Worm (Caenorhabditis elegans) whole organism, L1 larva: ENCODE measurements around the gene C29F7.2.
A peak's percentile ranks its signal among the peaks of the same experiment; 100 is the strongest.

Experiments
- F16B12.6 ChIP-seq: fragments of 150-350 bp; optimal IDR thresholded peaks from 2 replicates; lab custom pipeline; 2014; ENCODE audit warnings: missing biosample characterization, missing genetic modification characterization
- Y116A8C.19 ChIP-seq: sonication (generic microtip); optimal IDR thresholded peaks from 2 replicates; lab custom pipeline; 2016; ENCODE audit warnings: missing compliant biosample characterization, missing genetic modification characterization, borderline replicate concordance
- aha-1 ChIP-seq: fragments of 150-350 bp; optimal IDR thresholded peaks from 2 replicates; lab custom pipeline; 2014; ENCODE audit warnings: missing biosample characterization, missing genetic modification characterization
- alr-1 ChIP-seq: fragments of 200-800 bp; sonication (Bioruptor generic); optimal IDR thresholded peaks from 2 replicates; lab custom pipeline; 2018; ENCODE audit warnings: borderline replicate concordance, mild to moderate bottlenecking, missing genetic modification characterization, missing compliant biosample characterization
- aly-2 ChIP-seq: fragments of 150-350 bp; optimal IDR thresholded peaks from 2 replicates; lab custom pipeline; 2014; ENCODE audit warnings: missing biosample characterization, missing genetic modification characterization
- ama-1 ChIP-seq: fragments of 150-350 bp; optimal IDR thresholded peaks from 2 replicates; lab custom pipeline; 2014
- blmp-1 ChIP-seq: fragments of 150-350 bp; optimal IDR thresholded peaks from 2 replicates; lab custom pipeline; 2014; ENCODE audit warnings: missing biosample characterization, missing genetic modification characterization
- ceh-82 ChIP-seq, 3 experiments: fragments of 150-350 bp in 1 of 3; sonication (generic microtip) in 2 of 3; optimal IDR thresholded peaks; 2 replicates each; lab custom pipeline; 2014 to 2017; ENCODE audit warnings: missing biosample characterization in 3 of 3, missing genetic modification characterization in 3 of 3
- ceh-88 ChIP-seq: fragments of 200-800 bp; sonication (Bioruptor generic); IDR thresholded peaks from 2 replicates; pipeline ENCODE4 v1.3.6; 2022; ENCODE audit warnings: missing genetic modification characterization, missing compliant biosample characterization
- ceh-90 ChIP-seq: sonication (generic microtip); optimal IDR thresholded peaks from 2 replicates; lab custom pipeline; 2016; ENCODE audit warnings: missing genetic modification characterization, missing compliant biosample characterization
- dpl-1 ChIP-seq, 3 experiments: fragments of 150-350 bp in 2 of 3; sonication (generic microtip) in 1 of 3; optimal IDR thresholded peaks; 2 replicates each; lab custom pipeline; 2014 to 2017; ENCODE audit warnings: missing biosample characterization in 3 of 3, missing genetic modification characterization in 3 of 3, missing genetic modification reagents in 3 of 3
- efl-1 ChIP-seq, 4 experiments: fragments of 150-350 bp; optimal IDR thresholded peaks in 3 of 4; peaks in 1 of 4; 1 replicate in 1 of 4; 2 replicates in 3 of 4; lab custom pipeline; 2014; ENCODE audit warnings: missing biosample characterization in 2 of 4, missing genetic modification characterization in 2 of 4, missing genetic modification reagents in 2 of 4
- efl-3 ChIP-seq: fragments of 200-800 bp; sonication (Bioruptor generic); optimal IDR thresholded peaks from 2 replicates; lab custom pipeline; 2018; ENCODE audit warnings: mild to moderate bottlenecking, missing genetic modification characterization, missing compliant biosample characterization
- egl-27 ChIP-seq, 2 experiments: fragments of 150-350 bp in 1 of 2; sonication (generic microtip); optimal IDR thresholded peaks; 3 replicates each; lab custom pipeline; 2017 to 2018; ENCODE audit warnings: missing biosample characterization in 2 of 2, missing genetic modification characterization in 2 of 2, missing genetic modification reagents in 2 of 2
- elt-2 ChIP-seq: sonication (generic microtip); optimal IDR thresholded peaks from 2 replicates; lab custom pipeline; 2016; ENCODE audit warnings: missing genetic modification characterization, mild to moderate bottlenecking, inconsistent platforms, missing compliant biosample characterization, missing genetic modification reagents
- elt-3 ChIP-seq, 6 experiments: fragments of 150-350 bp in 1 of 6; sonication (generic microtip); optimal IDR thresholded peaks; 2 replicates each; lab custom pipeline; 2017 to 2018; ENCODE audit warnings: missing biosample characterization in 6 of 6, missing genetic modification characterization in 6 of 6, inconsistent platforms in 1 of 6
- fkh-10 ChIP-seq: sonication (generic microtip); optimal IDR thresholded peaks from 2 replicates; lab custom pipeline; 2017; ENCODE audit warnings: missing biosample characterization, missing genetic modification reagents, missing genetic modification characterization
- fos-1 ChIP-seq: fragments of 150-350 bp; optimal IDR thresholded peaks from 2 replicates; lab custom pipeline; 2014; ENCODE audit warnings: missing biosample characterization, missing genetic modification characterization
- grh-1 ChIP-seq: fragments of 200-800 bp; sonication (Bioruptor generic); IDR thresholded peaks from 2 replicates; pipeline ENCODE4 v1.3.6; 2022; ENCODE audit warnings: missing genetic modification reagents, missing genetic modification characterization, missing compliant biosample characterization
- hlh-17 ChIP-seq: fragments of 200-800 bp; sonication (Bioruptor generic); optimal IDR thresholded peaks from 2 replicates; lab custom pipeline; 2018; ENCODE audit warnings: missing genetic modification characterization, mild to moderate bottlenecking, missing compliant biosample characterization, moderate library complexity, borderline replicate concordance
- hlh-4 ChIP-seq: sonication (generic microtip); optimal IDR thresholded peaks from 2 replicates; lab custom pipeline; 2016; ENCODE audit warnings: mild to moderate bottlenecking, missing genetic modification characterization, missing compliant biosample characterization
- irx-1 ChIP-seq: sonication (generic microtip); optimal IDR thresholded peaks from 2 replicates; lab custom pipeline; 2016; ENCODE audit warnings: missing genetic modification characterization, missing compliant biosample characterization
- isw-1 ChIP-seq: fragments of 200-800 bp; sonication (Bioruptor generic); IDR thresholded peaks from 2 replicates; pipeline ENCODE4 v1.3.6; 2022; ENCODE audit warnings: missing genetic modification characterization, missing compliant biosample characterization
- jun-1 ChIP-seq: fragments of 150-350 bp; optimal IDR thresholded peaks from 2 replicates; lab custom pipeline; 2014; ENCODE audit warnings: missing biosample characterization, missing genetic modification reagents, missing genetic modification characterization
- lin-14 ChIP-seq: fragments of 200-800 bp; sonication (Bioruptor generic); optimal IDR thresholded peaks from 2 replicates; lab custom pipeline; 2018; ENCODE audit warnings: mild to moderate bottlenecking, missing genetic modification characterization, moderate library complexity, missing compliant biosample characterization
- lin-35 ChIP-seq, 2 experiments: fragments of 150-350 bp; optimal IDR thresholded peaks; 2 replicates each; lab custom pipeline; 2014; ENCODE audit warnings: missing biosample characterization in 2 of 2, missing genetic modification characterization in 2 of 2, missing genetic modification reagents in 2 of 2
- lin-39 ChIP-seq: fragments of 150-350 bp; optimal IDR thresholded peaks from 2 replicates; lab custom pipeline; 2014; ENCODE audit warnings: missing biosample characterization, missing genetic modification reagents, missing genetic modification characterization
- lir-3 ChIP-seq: sonication (generic microtip); optimal IDR thresholded peaks from 2 replicates; lab custom pipeline; 2016; ENCODE audit warnings: mild to moderate bottlenecking, missing genetic modification characterization, moderate library complexity, missing compliant biosample characterization; ENCODE audit not compliant: poor library complexity
- mep-1 ChIP-seq: fragments of 150-350 bp; optimal IDR thresholded peaks from 2 replicates; lab custom pipeline; 2014; ENCODE audit warnings: missing biosample characterization, missing genetic modification characterization
- nhr-19 ChIP-seq: fragments of 200-800 bp; sonication (Bioruptor generic); conservative IDR thresholded peaks from 2 replicates; pipeline ENCODE4 v1.3.6; 2022; ENCODE audit warnings: missing genetic modification characterization, missing compliant biosample characterization
- nhr-20 ChIP-seq: sonication (generic microtip); optimal IDR thresholded peaks from 2 replicates; lab custom pipeline; 2016; ENCODE audit warnings: mild to moderate bottlenecking, missing genetic modification characterization, missing compliant biosample characterization
- nhr-237 ChIP-seq: fragments of 150-350 bp; optimal IDR thresholded peaks from 2 replicates; lab custom pipeline; 2014; ENCODE audit warnings: missing biosample characterization, missing genetic modification characterization
- nhr-71 ChIP-seq: sonication (generic microtip); optimal IDR thresholded peaks from 2 replicates; lab custom pipeline; 2016; ENCODE audit warnings: mild to moderate bottlenecking, missing genetic modification characterization, moderate library complexity, missing compliant biosample characterization
- nhr-76 ChIP-seq: sonication (generic microtip); optimal IDR thresholded peaks from 2 replicates; lab custom pipeline; 2017; ENCODE audit warnings: missing biosample characterization, missing genetic modification characterization
- nhr-84 ChIP-seq: sonication (generic microtip); optimal IDR thresholded peaks from 2 replicates; lab custom pipeline; 2017; ENCODE audit warnings: missing biosample characterization, missing genetic modification characterization
- nhr-85 ChIP-seq: sonication (generic microtip); peaks from one replicate; lab custom pipeline; 2016; ENCODE audit warnings: missing genetic modification characterization, inconsistent platforms, missing compliant biosample characterization
- rnt-1 ChIP-seq: sonication (generic microtip); optimal IDR thresholded peaks from 2 replicates; lab custom pipeline; 2016; ENCODE audit warnings: mild to moderate bottlenecking, missing genetic modification characterization, moderate library complexity, missing compliant biosample characterization
- skn-1 ChIP-seq: fragments of 150-350 bp; optimal IDR thresholded peaks from 2 replicates; lab custom pipeline; 2014; ENCODE audit warnings: missing biosample characterization, missing genetic modification characterization
- snpc-4 ChIP-seq: fragments of 150-350 bp; optimal IDR thresholded peaks from 2 replicates; lab custom pipeline; 2014; ENCODE audit warnings: missing biosample characterization, missing genetic modification characterization
- sup-37 ChIP-seq: fragments of 200-800 bp; sonication (Bioruptor generic); optimal IDR thresholded peaks from 2 replicates; lab custom pipeline; 2018; ENCODE audit warnings: mild to moderate bottlenecking, missing genetic modification characterization, missing compliant biosample characterization
- tlp-1 ChIP-seq: fragments of 150-350 bp; optimal IDR thresholded peaks from 2 replicates; lab custom pipeline; 2014; ENCODE audit warnings: missing biosample characterization, missing genetic modification characterization
- unc-130 ChIP-seq: fragments of 150-350 bp; optimal IDR thresholded peaks from 2 replicates; lab custom pipeline; 2017; ENCODE audit warnings: missing biosample characterization, missing genetic modification characterization, inconsistent platforms
- unc-30 ChIP-seq: sonication (generic microtip); optimal IDR thresholded peaks from 2 replicates; lab custom pipeline; 2017; ENCODE audit warnings: missing biosample characterization, missing genetic modification characterization
- unc-62 ChIP-seq: fragments of 150-350 bp; optimal IDR thresholded peaks from 2 replicates; lab custom pipeline; 2014; ENCODE audit warnings: missing biosample characterization, missing genetic modification reagents, missing genetic modification characterization
- unc-86 ChIP-seq: sonication (generic microtip); optimal IDR thresholded peaks from 2 replicates; lab custom pipeline; 2016; ENCODE audit warnings: missing genetic modification characterization, missing compliant biosample characterization
- xbp-1 ChIP-seq: sonication (generic microtip); optimal IDR thresholded peaks from 2 replicates; lab custom pipeline; 2016; ENCODE audit warnings: missing genetic modification characterization, missing compliant biosample characterization
- zag-1 ChIP-seq: fragments of 150-350 bp; optimal IDR thresholded peaks from 2 replicates; lab custom pipeline; 2014; ENCODE audit warnings: missing biosample characterization, missing genetic modification characterization
- zip-4 ChIP-seq: fragments of 200-800 bp; sonication (Bioruptor generic); optimal IDR thresholded peaks from 2 replicates; lab custom pipeline; 2018; ENCODE audit warnings: mild to moderate bottlenecking, missing genetic modification characterization, moderate library complexity, missing compliant biosample characterization
- ztf-4 ChIP-seq: fragments of 150-350 bp; optimal IDR thresholded peaks from 2 replicates; lab custom pipeline; 2014; ENCODE audit warnings: missing biosample characterization, missing genetic modification characterization

C29F7.2 gene

ce11 chrX:13387497-13387953 lies 28.4 kb upstream of the C29F7.2 start, which contains the start of gene C49F8.3:
TSS of gene C49F8.3 (minus strand) at chrX:13387547.
- TF ChIP-seq ceh-82 (tag; optimal IDR thresholded peaks at IDR 0.05; lab: Kevin White, UChicago) (no peak), sup-37 (GFP tag; lab: Kevin White, UChicago) (no peak), elt-3 (tag; optimal IDR thresholded peaks at IDR 0.05; lab: Kevin White, UChicago) (peak in 1 of 6 experiments; percentile 1), nhr-71 (tag; lab: Kevin White, UChicago) (peak; percentile 21), zip-4 (GFP tag; lab: Kevin White, UChicago) (no peak), nhr-85 (no peak), jun-1 (no peak), rnt-1 (tag; lab: Kevin White, UChicago) (no peak), unc-62 (GFP tag; lab: Kevin White, UChicago) (no peak), lin-14 (GFP tag; lab: Kevin White, UChicago) (peak; percentile 20), hlh-17 (GFP tag; lab: Kevin White, UChicago) (no peak), blmp-1 (tag; lab: Kevin White, UChicago) (peak; percentile 87), nhr-84 (tag; lab: Kevin White, UChicago) (no peak), irx-1 (tag; lab: Kevin White, UChicago) (no peak), nhr-237 (tag; lab: Kevin White, UChicago) (no peak), hlh-4 (no peak), F16B12.6 (tag; lab: Kevin White, UChicago) (no peak), lin-39 (no peak), alr-1 (tag; lab: Kevin White, UChicago) (no peak), ceh-90 (tag; lab: Kevin White, UChicago) (no peak)

- TF ChIP-seq nhr-20 (tag; lab: Kevin White, UChicago), result peak; percentile 43
- no peak for TF ChIP-seq snpc-4 (tag; lab: Kevin White, UChicago)
- no peak for TF ChIP-seq efl-3 (GFP tag; lab: Kevin White, UChicago)
- peak in 2 of 6 experiments; percentile 8 to 58 for TF ChIP-seq elt-3 (tag; optimal IDR thresholded peaks at IDR 0.05; lab: Kevin White, UChicago)
- no peak for TF ChIP-seq hlh-4
- no peak for TF ChIP-seq fkh-10 (GFP tag; lab: Kevin White, UChicago)
- no peak for TF ChIP-seq unc-30 (tag; lab: Kevin White, UChicago)
- TF ChIP-seq unc-130 (tag; lab: Kevin White, UChicago), result no peak
- peak; percentile 25; the same call in 1 of the 2 replicates for TF ChIP-seq grh-1 (GFP tag; lab: Robert Waterston, UW)
- no peak for TF ChIP-seq elt-2 (tag; lab: Kevin White, UChicago)
- TF ChIP-seq ama-1 (lab: Kevin White, UChicago), result no peak
- no peak for TF ChIP-seq nhr-76 (tag; lab: Kevin White, UChicago)
- TF ChIP-seq egl-27 (tag; optimal IDR thresholded peaks at IDR 0.05; lab: Kevin White, UChicago), result no peak
- TF ChIP-seq efl-1 (optimal IDR thresholded peaks at IDR 0.05; lab: Kevin White, UChicago), result no peak
- TF ChIP-seq efl-1 (GFP tag; optimal IDR thresholded peaks at IDR 0.05 in 1 of 2; lab: Kevin White, UChicago), result no peak
- TF ChIP-seq blmp-1 (tag; lab: Kevin White, UChicago), result peak; percentile 67
- TF ChIP-seq sup-37 (GFP tag; lab: Kevin White, UChicago), result no peak
- TF ChIP-seq lin-14 (GFP tag; lab: Kevin White, UChicago), result peak; percentile 77
- no peak for TF ChIP-seq ztf-4 (tag; lab: Kevin White, UChicago)
- TF ChIP-seq dpl-1 (GFP tag; optimal IDR thresholded peaks at IDR 0.05; lab: Kevin White, UChicago), result no peak
- TF ChIP-seq aly-2 (tag; lab: Kevin White, UChicago), result no peak
- TF ChIP-seq tlp-1 (tag; lab: Kevin White, UChicago), result no peak
- no peak for TF ChIP-seq Y116A8C.19 (tag; lab: Kevin White, UChicago)
- no peak for TF ChIP-seq zag-1 (tag; lab: Kevin White, UChicago)
- no peak for TF ChIP-seq lir-3 (tag; lab: Kevin White, UChicago)
- no peak for TF ChIP-seq rnt-1 (tag; lab: Kevin White, UChicago)
- TF ChIP-seq zip-4 (GFP tag; lab: Kevin White, UChicago), result no peak
- TF ChIP-seq lin-35 (GFP tag; optimal IDR thresholded peaks at IDR 0.05; lab: Kevin White, UChicago), result no peak
- TF ChIP-seq skn-1 (tag; lab: Kevin White, UChicago), result no peak
- TF ChIP-seq nhr-19, result 0 out of 2 replicates have a peak, but pooled peaks have one; percentile 28
- TF ChIP-seq ceh-82 (tag; optimal IDR thresholded peaks at IDR 0.05; lab: Kevin White, UChicago), result no peak
- TF ChIP-seq isw-1 (GFP tag; lab: Robert Waterston, UW), result no peak
- TF ChIP-seq ceh-88 (GFP tag; lab: Robert Waterston, UW), result no peak
- peak; percentile 22 for TF ChIP-seq nhr-71 (tag; lab: Kevin White, UChicago)
- no peak for TF ChIP-seq aha-1 (tag; lab: Kevin White, UChicago)
- TF ChIP-seq fos-1 (tag; lab: Kevin White, UChicago), result no peak
- TF ChIP-seq mep-1 (tag; lab: Kevin White, UChicago), result peak; percentile 7
- TF ChIP-seq unc-86 (tag; lab: Kevin White, UChicago), result no peak
- no peak for TF ChIP-seq xbp-1
- peak; percentile 89 for TF ChIP-seq nhr-85
Measured at ce11 chrX:13388829-13389228, 27.0 kb upstream of the C29F7.2 start.
